Worm (Caenorhabditis elegans): ENCODE results near the gene T10C6.16.

DNA sequence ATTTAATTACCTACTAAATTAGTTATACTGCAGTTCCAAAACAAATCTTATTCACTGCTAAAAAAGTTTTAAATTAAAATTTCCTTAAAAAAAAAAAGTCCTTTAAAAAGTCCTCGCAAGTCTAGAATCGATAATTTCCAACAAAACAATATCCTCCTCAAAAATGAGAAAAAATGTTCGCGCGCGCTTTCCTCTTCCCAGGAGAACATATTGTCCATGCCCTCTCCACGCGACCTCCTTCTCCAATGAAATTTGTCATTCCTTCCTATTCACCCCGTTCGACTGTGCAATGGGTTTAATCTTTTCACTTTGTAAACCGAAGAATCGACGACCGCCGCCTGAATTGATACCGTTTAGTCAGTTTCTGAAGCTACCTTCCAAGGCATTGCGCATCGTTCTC is 3.4 kb upstream of the T10C6.16 start, which contains the start of gene T10C6.10:
- TF ChIP-seq ref-1 (GFP tag; conservative IDR thresholded peaks at IDR 0.05) (no peak), T22C8.4 (GFP tag; IDR thresholded peaks at IDR 0.05) (no peak), ztf-23 (GFP tag; IDR thresholded peaks at IDR 0.05) (no peak), flt-1 (GFP tag; IDR thresholded peaks at IDR 0.05) (no peak), ztf-29 (GFP tag; IDR thresholded peaks at IDR 0.05) (no peak)
